Fruit fly (Drosophila melanogaster): ENCODE measurements around the gene Edem2.
"Not testable (repeated sequence)": the region's sequence is repeated elsewhere in the genome, so short reads cannot be mapped to it uniquely, and the experiment has no call there.

The Edem2 gene

DNA sequence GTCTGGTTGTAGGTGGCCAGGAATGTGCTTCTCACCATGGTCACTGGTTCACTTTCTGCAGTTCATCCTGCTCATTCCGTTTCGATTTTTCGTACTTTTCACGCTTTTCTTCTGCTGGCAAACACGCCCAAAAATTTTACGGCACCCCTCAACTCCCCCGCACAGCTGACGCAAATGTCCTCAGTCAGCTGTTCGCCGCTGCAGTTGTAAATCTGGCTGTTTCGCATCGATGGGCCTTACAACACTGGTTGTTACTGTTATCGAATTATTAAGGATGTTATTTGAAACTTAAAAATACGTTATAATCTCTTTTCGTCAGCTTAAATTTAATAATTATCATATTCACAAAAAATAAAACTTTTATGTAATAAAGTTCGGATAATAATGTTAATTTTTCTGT lies 9.6 kb upstream of the Edem2 start, which contains the start of gene Mgat3:
TSS of gene Mgat3 (minus strand) at position 182 of the 400 bp plus-strand sequence.
- TF ChIP-seq CG17801 (GFP tag; optimal IDR thresholded peaks at IDR 0.05; ENCODE audit: partially characterized antibody): no peak

DNA sequence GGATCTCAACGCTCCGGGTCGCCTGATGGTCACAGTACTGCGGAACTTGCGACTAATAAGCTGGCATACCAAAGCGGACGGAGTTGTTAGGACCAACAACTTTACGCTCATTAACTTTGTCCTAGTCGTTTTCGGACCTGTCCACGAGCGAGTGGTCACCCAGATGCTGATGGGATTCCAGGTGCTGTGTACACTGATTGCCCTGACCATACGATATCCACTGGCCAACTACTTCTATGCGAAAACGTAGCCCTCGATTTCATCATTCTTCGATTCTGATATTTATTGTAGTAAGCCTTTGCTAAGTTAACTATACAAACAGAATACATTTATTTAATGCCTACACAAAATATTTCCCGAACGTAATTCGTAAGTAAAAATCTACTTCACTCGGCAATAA lies 8.9 kb upstream of the Edem2 start, which contains the start of gene Rsph1:
TSS of gene Rsph1 (plus strand) at position 301 of the 400 bp plus-strand sequence.
- TF ChIP-seq CG17801 (GFP tag; optimal IDR thresholded peaks at IDR 0.05; ENCODE audit: partially characterized antibody): no peak

DNA sequence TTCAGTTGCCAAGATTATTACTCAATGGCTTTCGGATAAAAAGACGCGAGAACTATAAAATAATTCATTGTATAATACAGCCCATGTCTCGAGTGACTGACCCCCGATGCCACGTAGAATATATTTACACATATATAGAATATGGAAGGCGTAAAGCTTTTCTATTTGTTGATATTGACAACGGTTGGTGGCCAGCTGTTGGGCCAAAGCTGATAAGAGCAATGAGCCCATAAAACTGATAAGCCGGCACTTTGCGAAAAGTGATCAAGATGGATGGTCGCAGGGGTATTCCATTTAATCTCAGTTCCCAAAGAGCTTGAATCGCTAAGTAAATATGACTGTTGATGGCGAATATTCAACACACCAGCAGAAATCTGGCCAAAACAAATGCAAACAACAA lies 1.5 kb upstream of the Edem2 start:
- TF ChIP-seq CG17801 (GFP tag; optimal IDR thresholded peaks at IDR 0.05; ENCODE audit: partially characterized antibody): peak; percentile 23

DNA sequence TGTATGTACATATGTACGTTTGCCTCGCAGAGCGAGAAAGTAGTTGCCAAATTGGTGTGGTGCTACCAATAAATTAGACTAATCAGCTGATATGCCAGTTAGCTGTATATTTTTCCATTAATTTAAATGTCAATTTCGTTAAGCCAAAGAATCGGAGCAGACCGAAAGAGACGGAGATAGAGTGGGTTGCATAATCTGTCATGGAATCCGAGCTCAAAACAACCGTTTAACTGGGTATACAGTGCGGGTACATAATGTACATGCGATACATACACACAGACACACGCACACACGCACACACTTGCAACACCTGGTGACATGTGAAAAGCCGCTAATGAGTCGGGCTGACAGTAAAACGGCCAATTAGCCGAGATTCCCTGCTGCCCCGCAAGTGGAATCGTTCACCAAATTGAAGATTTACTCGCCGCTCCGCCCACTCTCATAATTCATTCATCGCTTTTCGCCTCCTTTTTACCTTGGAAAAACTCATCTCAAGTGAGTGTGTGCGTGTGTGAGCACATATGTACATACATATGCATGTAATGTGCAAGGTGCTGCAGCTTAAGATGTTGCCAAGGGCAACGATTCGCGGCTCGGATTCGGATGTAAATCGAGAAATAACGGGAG lies 836 bp upstream of the Edem2 start:
- TF ChIP-seq CG17801 (GFP tag; optimal IDR thresholded peaks at IDR 0.05; ENCODE audit: partially characterized antibody): no peak

DNA sequence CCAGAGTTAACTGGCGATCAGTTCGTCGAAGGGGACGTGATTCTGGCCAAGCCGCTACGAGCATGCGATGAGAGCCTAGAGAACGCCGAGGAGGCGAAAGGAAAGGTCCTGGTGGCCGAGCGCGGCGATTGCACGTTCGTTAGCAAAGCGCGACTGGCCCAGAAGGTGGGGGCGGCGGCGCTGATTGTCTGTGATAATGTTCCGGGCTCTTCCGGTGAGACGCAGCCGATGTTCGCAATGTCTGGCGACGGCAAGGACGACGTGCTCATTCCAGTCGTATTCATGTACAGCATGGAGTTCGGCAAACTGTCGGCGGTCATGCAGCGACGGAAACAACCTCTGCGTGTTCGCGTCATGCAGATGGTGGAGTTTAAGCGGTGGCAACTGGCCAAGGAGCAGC lies 3.8 kb downstream of the Edem2 start:
- TF ChIP-seq CG17801 (GFP tag; optimal IDR thresholded peaks at IDR 0.05; ENCODE audit: partially characterized antibody): no peak

DNA sequence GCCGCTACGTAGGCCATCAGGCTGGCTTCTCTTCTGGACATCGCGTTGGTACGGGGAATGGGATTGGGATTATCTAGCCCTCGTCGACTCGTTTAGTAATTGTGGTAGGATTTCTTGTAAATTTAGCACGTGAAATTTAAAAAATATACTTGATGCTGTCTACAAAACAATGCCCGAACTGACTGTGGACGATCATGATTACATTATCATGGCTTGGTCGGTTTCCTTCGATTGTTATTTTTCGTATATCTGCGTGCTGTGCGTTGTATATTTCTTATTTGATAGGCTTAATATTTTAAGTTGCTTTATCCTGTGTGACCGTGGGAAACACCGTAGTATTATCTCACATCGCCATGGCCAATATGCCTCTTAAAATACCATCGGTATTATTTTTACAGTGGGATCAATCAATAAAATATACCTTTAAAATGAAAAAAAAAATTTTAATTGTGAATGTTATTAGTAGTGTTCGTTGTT lies 11.0 kb downstream of the Edem2 start, which contains the start of gene CG16972:
TSS of gene CG16972 (minus strand) at position 336 of the 477 bp plus-strand sequence.
- TF ChIP-seq CG17801 (GFP tag; optimal IDR thresholded peaks at IDR 0.05; ENCODE audit: partially characterized antibody): peak; percentile 12

DNA sequence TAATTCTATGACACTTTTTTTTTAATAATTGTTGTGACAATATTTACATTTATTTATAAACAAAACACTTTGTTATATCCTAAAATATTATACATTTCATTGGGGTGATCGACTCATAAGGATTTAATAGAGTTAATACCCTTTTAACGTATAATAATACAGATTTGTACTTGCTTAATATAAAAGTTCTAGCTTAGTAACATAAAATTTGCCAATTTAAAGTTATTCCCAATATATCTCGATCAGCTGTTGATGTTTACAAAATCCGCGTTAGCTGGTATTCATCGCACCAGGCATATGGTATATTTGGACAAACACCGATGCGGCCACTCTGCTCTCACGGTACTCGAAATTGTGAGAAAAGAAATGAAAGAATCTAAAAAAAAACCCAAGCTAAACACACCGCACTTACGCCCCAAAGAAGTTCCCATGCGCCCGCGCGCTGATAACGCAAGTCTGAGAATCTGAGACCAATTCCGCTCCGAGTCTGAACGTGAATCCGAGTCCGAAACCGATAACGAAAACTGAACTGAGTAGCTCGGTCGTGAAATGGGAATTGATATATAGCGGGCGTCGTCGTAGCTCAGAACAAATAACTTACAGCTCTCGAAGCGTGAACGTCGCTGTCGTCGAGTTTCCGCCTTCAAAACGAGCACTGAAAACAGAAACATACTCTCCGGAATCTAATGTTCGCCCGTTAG lies 11.6 kb downstream of the Edem2 start, which contains the start of gene Pect:
TSS of gene Pect (plus strand) at position 326 of the 701 bp plus-strand sequence.
- TF ChIP-seq CG17801 (GFP tag; optimal IDR thresholded peaks at IDR 0.05; ENCODE audit: partially characterized antibody): peak; percentile 21

DNA sequence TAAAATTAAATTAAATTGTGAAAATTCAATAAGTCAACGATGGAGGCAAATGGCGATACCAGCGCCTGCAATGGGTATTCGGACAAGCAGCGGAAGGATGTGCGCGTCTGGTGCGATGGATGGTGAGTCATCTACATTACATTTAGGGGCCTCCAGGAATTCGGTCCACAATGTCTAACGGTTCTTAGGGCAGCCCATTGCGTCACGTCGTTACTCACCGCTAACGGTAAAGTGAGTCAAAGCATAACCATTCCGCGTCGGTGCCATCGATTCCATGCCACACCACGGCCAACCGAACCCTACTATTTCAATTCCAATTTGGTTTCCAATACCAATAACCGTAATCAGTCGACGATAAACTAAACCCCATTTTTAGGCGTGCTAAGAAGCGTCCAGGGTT lies 12.2 kb downstream of the Edem2 start:
- TF ChIP-seq CG17801 (GFP tag; optimal IDR thresholded peaks at IDR 0.05; ENCODE audit: partially characterized antibody): no peak

DNA sequence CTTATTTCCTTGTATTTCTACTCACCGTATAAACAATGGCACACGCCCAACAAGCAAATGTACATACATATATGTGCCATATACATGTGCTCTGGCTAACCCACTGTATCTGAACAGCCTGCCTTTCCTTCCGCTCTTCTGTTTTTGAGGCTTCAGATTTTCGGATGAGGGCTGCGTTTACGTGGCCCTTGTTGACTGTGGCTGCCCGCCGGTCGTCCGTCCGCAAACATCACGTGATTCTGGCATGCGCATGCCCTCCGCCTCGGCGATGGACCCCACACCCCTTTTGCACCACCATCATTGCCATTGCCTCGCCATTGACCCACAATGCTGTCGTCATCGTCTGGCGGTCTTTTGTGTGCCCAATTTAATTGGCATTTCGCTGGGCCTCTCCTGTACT lies 13.3 kb downstream of the Edem2 start:
- peak; percentile 6 for TF ChIP-seq CG17801 (GFP tag; optimal IDR thresholded peaks at IDR 0.05; ENCODE audit: partially characterized antibody)

DNA sequence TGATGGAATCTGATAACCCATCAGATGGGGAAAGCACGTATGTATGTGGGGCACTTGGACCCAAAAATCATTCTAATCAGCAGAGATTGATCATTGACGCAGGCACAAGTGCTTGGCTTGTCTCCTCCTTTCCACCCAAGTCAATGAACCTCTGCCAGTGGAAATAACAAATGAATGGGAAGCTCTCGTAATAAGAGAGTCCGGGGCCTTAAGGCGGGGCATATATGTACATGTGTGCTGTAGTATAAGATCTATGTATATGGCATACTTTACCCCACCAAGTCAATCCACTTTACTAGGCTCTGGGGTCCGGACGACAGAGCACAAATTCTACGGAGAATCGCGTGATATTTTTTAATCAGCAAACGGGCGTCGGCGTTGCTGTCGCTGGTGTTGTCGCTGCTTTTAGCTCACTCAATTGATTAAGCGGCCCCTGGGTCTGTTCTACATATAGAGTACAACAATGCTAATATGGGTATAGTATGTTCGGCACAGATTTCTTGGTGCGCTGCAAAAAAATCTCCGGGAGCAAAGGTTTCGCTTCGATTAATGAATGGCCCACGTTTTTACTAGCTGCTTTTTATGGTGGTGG lies 14.2 kb downstream of the Edem2 start:
- peak; percentile 26 for TF ChIP-seq CG17801 (GFP tag; optimal IDR thresholded peaks at IDR 0.05; ENCODE audit: partially characterized antibody)

DNA sequence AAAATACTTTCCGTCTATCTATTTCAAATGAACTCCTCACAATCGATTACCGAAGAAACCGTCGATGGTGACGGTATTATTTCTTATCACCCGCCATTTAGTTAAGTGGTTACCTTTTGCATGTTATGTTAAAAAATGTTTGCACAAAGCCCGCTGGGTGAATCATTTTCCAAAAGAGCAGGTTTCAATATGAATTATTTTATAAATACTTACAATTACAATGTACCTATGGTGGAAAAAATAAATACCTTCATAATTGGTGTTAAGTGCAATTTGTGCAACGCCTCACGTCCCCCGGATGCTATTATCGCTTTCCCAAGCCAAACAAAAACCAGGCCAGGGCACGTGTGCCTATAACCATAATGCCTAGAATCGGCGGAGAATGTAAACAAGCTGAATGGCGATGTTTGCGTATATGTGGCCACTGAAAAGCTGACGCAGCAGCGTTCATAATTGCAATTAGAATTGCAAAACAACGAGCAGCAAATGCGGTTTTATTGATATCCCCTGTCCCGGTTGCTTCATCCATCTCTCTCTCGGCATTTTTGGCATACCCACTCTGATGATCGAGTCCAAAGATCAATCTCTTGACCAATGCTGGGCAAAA lies 15.0 kb downstream of the Edem2 start:
- TF ChIP-seq CG17801 (GFP tag; optimal IDR thresholded peaks at IDR 0.05; ENCODE audit: partially characterized antibody): peak; percentile 41

DNA sequence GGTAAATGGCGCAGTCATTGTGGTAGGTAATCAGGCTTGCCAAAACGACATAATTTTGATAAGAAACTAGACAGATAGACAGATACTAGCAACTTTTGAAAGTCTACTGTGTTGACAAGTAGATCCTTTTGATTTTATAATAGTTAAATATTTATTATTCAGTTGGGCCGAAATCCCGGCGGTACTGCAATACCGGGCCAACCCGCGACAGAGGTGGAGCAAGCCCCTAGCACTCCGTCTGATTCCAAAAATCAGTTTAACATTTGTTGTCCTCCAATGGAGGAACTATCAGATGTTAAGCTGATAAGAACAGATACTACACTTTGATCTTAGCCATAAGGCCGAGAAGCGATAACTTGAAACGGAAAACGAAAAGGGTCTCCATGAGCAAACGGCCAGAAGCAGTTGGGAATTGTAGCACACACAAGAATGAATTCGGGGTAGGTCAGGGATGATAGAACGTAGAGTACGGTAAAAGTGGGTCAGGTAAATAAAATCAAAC lies 19.8 kb downstream of the Edem2 start, which contains the start of gene CG15482:
TSS of gene CG15482 (minus strand) at position 51 of the 502 bp plus-strand sequence.
- TF ChIP-seq CG17801 (GFP tag; optimal IDR thresholded peaks at IDR 0.05; ENCODE audit: partially characterized antibody): not testable (repeated sequence)

DNA sequence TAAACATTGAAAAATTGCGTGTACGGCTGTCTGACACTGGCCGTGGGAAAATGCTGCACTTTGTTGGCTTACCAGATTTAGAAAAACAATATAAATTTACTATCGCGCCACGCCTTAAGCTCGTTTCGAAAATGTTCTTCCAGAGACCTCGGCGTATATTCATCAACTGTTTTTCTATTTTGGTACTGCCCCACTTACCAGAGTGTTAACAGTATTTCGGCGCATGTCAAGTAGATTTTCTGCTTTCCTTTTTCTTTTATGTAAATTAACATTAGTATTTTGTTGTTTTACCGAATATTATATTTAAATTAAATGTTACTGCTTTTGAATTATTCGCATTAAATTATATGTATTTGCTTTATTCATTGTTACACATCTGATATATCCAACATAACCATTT lies 23.0 kb downstream of the Edem2 start, which contains the start of gene kek4:
TSS of gene kek4 (minus strand) at position 341 of the 400 bp plus-strand sequence.
- TF ChIP-seq CG17801 (GFP tag; optimal IDR thresholded peaks at IDR 0.05; ENCODE audit: partially characterized antibody): no peak

DNA sequence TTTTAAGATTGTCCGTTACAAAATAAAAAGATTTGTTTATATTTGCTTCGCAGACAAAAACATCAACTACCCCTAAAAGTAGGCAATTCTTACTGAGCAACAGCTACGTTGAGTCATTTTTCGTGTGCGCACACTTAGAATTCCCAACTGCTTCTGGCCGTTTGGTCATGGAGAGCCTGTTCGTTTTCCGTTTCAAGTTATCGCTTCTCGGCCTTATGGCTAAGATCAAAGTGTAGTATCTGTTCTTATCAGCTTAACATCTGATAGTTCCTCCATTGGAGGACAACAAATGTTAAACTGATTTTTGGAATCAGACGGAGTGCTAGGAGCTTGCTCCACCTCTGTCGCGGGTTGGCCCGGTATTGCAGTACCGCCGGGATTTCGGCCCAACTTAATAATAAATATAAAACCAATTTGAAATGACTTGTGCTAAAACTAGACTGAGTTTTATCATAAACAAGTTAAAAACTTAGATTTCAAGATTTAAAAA lies 23.7 kb downstream of the Edem2 start:
- peak; percentile 25 for TF ChIP-seq CG17801 (GFP tag; optimal IDR thresholded peaks at IDR 0.05; ENCODE audit: partially characterized antibody)

Measured in ovary, adult (tissue).